Worm (Caenorhabditis elegans) whole organism, late embryonic: Measurements from ENCODE around the gene T22G5.3.

ENCODE experiments used
- ceh-18 ChIP-seq: sonication (generic microtip); optimal IDR thresholded peaks from 2 replicates; lab custom pipeline; 2016; ENCODE audit warnings: missing genetic modification characterization, missing compliant biosample characterization
- ceh-48 ChIP-seq: sonication (generic microtip); optimal IDR thresholded peaks from 2 replicates; lab custom pipeline; 2016; ENCODE audit warnings: missing genetic modification characterization, inconsistent platforms, missing compliant biosample characterization
- ets-4 ChIP-seq: sonication (generic microtip); optimal IDR thresholded peaks from 2 replicates; lab custom pipeline; 2016; ENCODE audit warnings: missing genetic modification characterization, missing compliant biosample characterization
- nhr-11 ChIP-seq: fragments of 150-350 bp; optimal IDR thresholded peaks from 2 replicates; lab custom pipeline; 2014; ENCODE audit warnings: missing biosample characterization, missing genetic modification characterization
- pha-4 ChIP-seq: fragments of 150-350 bp; optimal IDR thresholded peaks from 2 replicates; lab custom pipeline; 2018; ENCODE audit warnings: missing biosample characterization, missing genetic modification reagents, missing genetic modification characterization
- rnt-1 ChIP-seq: sonication (generic microtip); optimal IDR thresholded peaks from 2 replicates; lab custom pipeline; 2016; ENCODE audit warnings: missing genetic modification characterization, missing compliant biosample characterization
- syd-9 ChIP-seq: sonication (generic microtip); optimal IDR thresholded peaks from 2 replicates; lab custom pipeline; 2016; ENCODE audit warnings: mild to moderate bottlenecking, missing genetic modification characterization, moderate library complexity, missing compliant biosample characterization

DNA sequence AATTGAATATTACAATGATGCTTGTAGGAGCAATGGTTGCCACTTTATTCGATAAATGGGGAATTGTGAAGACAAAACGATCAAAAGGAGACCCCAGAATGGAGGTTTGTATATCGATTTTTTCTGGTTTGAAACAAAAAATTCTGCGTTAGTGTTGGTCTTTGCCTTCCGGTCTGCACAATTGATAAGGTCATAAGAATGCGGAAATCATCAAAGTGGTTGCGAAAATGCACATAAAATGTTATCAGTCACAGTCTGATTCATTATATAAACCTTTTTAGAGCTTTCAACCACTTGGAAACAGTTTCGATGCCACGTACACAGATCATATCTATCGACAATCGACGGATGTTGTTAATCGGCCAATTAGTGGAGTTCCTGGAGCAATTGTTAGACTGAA, 12.9 kb downstream of the T22G5.3 start:
- TF ChIP-seq rnt-1 (tag; lab: Kevin White, UChicago): no peak
- TF ChIP-seq ceh-18: no peak
- TF ChIP-seq ceh-48 (tag; lab: Kevin White, UChicago): no peak
- no peak for TF ChIP-seq pha-4
- no peak for TF ChIP-seq syd-9 (tag; lab: Kevin White, UChicago)
- no peak for TF ChIP-seq nhr-11 (tag; lab: Kevin White, UChicago)
- no peak for TF ChIP-seq ets-4 (tag; lab: Kevin White, UChicago)
